Fruit fly (Drosophila melanogaster) whole organism, wandering third instar larva: ENCODE data around the gene rump.

Experiments used
- GATAd ChIP-seq: sonication (Bioruptor generic); optimal IDR thresholded peaks from 2 replicates; lab custom pipeline; 2016; ENCODE audit warnings: missing biosample characterization, missing genetic modification characterization
- rgr ChIP-seq: fragments of 200-800 bp; sonication (Bioruptor generic); optimal IDR thresholded peaks from 3 replicates; lab custom pipeline; 2016; ENCODE audit warnings: missing biosample characterization, mild to moderate bottlenecking, missing genetic modification characterization

dm6 chr3R:9532437-9533180 lies 22.5 kb upstream of the rump start, which contains the start of gene by:
- TF ChIP-seq rgr (GFP tag; lab: Kevin White, UChicago) (no peak), GATAd (GFP tag; lab: Kevin White, UChicago) (no peak)
